Worm (Caenorhabditis elegans): ENCODE results near the gene nhr-108.

The nhr-108 gene

ce11 chrV:15880033-15880432 is 44.2 kb downstream of the nhr-108 start:
- TF ChIP-seq lsy-2 (tag; optimal IDR thresholded peaks at IDR 0.05) = peak in 1 of 2 experiments; percentile 14
- peak; percentile 6 for TF ChIP-seq hlh-11 (tag; optimal IDR thresholded peaks at IDR 0.05)
- peak; percentile 55 for TF ChIP-seq dve-1 (tag; optimal IDR thresholded peaks at IDR 0.05; ENCODE audit: insufficient read depth)
- no peak for TF ChIP-seq tra-1 (GFP tag; IDR thresholded peaks at IDR 0.05)
- TF ChIP-seq dmd-6 (GFP tag; IDR thresholded peaks at IDR 0.05) = peak; percentile 82
- no peak for TF ChIP-seq hif-1 (tag; optimal IDR thresholded peaks at IDR 0.05)
- TF ChIP-seq lin-15B (tag; optimal IDR thresholded peaks at IDR 0.05) = no peak
- TF ChIP-seq pqm-1 (tag; optimal IDR thresholded peaks at IDR 0.05) = peak; percentile 59
- peak; percentile 81 for TF ChIP-seq nhr-28 (tag; optimal IDR thresholded peaks at IDR 0.05)
- no peak for TF ChIP-seq daf-16 (GFP tag; optimal IDR thresholded peaks at IDR 0.05)
- peak; percentile 26 for TF ChIP-seq daf-16 (tag; optimal IDR thresholded peaks at IDR 0.05)
- peak in 1 of 2 experiments; percentile 36 for TF ChIP-seq mdl-1 (tag; optimal IDR thresholded peaks at IDR 0.05)
- TF ChIP-seq zip-11 (GFP tag; IDR thresholded peaks at IDR 0.05) = no peak
- TF ChIP-seq egl-27 (tag; optimal IDR thresholded peaks at IDR 0.05) = no peak
- peak; percentile 16 for TF ChIP-seq mep-1 (tag; optimal IDR thresholded peaks at IDR 0.05)
- TF ChIP-seq hlh-30 (tag; optimal IDR thresholded peaks at IDR 0.05; ENCODE audit: insufficient read depth) = peak; percentile 40
- TF ChIP-seq unc-130 (GFP tag; optimal IDR thresholded peaks at IDR 0.05) = no peak
- TF ChIP-seq nhr-102 (tag; optimal IDR thresholded peaks at IDR 0.05) = no peak

ce11 chrV:15879508-15879907 is 44.8 kb downstream of the nhr-108 start, which contains the start of gene nhr-84:
TSS of gene nhr-84 (minus strand) at chrV:15879608.
- TF ChIP-seq Y48G9A.11 (GFP tag; IDR thresholded peaks at IDR 0.05) (no peak), dmd-8 (GFP tag; IDR thresholded peaks at IDR 0.05) (no peak), ceh-62 (tag; optimal IDR thresholded peaks at IDR 0.05) (no peak), fos-1 (tag; optimal IDR thresholded peaks at IDR 0.05) (no peak), nhr-237 (tag; optimal IDR thresholded peaks at IDR 0.05) (no peak), F49E8.2 (tag; optimal IDR thresholded peaks at IDR 0.05; ENCODE audit: borderline replicate concordance) (no peak), nhr-42 (GFP tag; IDR thresholded peaks at IDR 0.05) (no peak), madf-5 (GFP tag; IDR thresholded peaks at IDR 0.05) (no peak), php-3 (GFP tag; IDR thresholded peaks at IDR 0.05) (no peak), sdz-12 (GFP tag; optimal IDR thresholded peaks at IDR 0.05) (no peak), snpc-4 (tag; optimal IDR thresholded peaks at IDR 0.05) (no peak), unc-130 (GFP tag; optimal IDR thresholded peaks at IDR 0.05) (no peak), Y105C5A.15 (GFP tag; IDR thresholded peaks at IDR 0.05) (no peak), unc-39 (tag; optimal IDR thresholded peaks at IDR 0.05) (no peak), zfp-2 (tag; optimal IDR thresholded peaks at IDR 0.05) (no peak), lin-39 (tag; optimal IDR thresholded peaks at IDR 0.05) (no peak), hlh-30 (tag; optimal IDR thresholded peaks at IDR 0.05; ENCODE audit: insufficient read depth) (no peak), dmd-6 (GFP tag; IDR thresholded peaks at IDR 0.05) (no peak), aly-2 (tag; optimal IDR thresholded peaks at IDR 0.05) (no peak)

- TF ChIP-seq dve-1 (tag; optimal IDR thresholded peaks at IDR 0.05; ENCODE audit: insufficient read depth) (peak; percentile 2), T26A8.4 (GFP tag; IDR thresholded peaks at IDR 0.05) (0 out of 2 replicates have a peak, but pooled peaks have one; percentile 26), ctbp-1 (GFP tag; IDR thresholded peaks at IDR 0.05) (no peak)
Measured at ce11 chrV:15876308-15876707, 48.0 kb downstream of the nhr-108 start, which contains the start of gene nhr-102. TSS of gene nhr-102 (minus strand) at chrV:15876408.

- TF ChIP-seq vab-7 (GFP tag; IDR thresholded peaks at IDR 0.05) (peak; percentile 99), nhr-11 (tag; optimal IDR thresholded peaks at IDR 0.05) (peak; percentile 54), ceh-44 (GFP tag; IDR thresholded peaks at IDR 0.05) (peak; percentile 97), zag-1 (tag; optimal IDR thresholded peaks at IDR 0.05) (no peak), F10B5.3 (tag; optimal IDR thresholded peaks at IDR 0.05) (peak; percentile 79), sdz-12 (GFP tag; optimal IDR thresholded peaks at IDR 0.05) (peak; percentile 97), aly-2 (tag; optimal IDR thresholded peaks at IDR 0.05) (peak; percentile 74), daf-19 (GFP tag; conservative IDR thresholded peaks at IDR 0.05) (peak; percentile 96), php-3 (GFP tag; IDR thresholded peaks at IDR 0.05) (peak; percentile 91), D1046.2 (GFP tag; IDR thresholded peaks at IDR 0.05) (peak; percentile 96), Y5F2A.4 (GFP tag; optimal IDR thresholded peaks at IDR 0.05) (peak; percentile 93), Y75B8A.6 (GFP tag; IDR thresholded peaks at IDR 0.05) (peak; percentile 97), dmd-6 (GFP tag; IDR thresholded peaks at IDR 0.05) (peak; percentile 89), T26A8.4 (GFP tag; IDR thresholded peaks at IDR 0.05) (peak; percentile 94), nhr-28 (tag; optimal IDR thresholded peaks at IDR 0.05) (peak; percentile 52), T20F7.1 (GFP tag; optimal IDR thresholded peaks at IDR 0.05) (peak; percentile 77), lin-13 (GFP tag; optimal IDR thresholded peaks at IDR 0.05) (peak; percentile 47)
Measured at ce11 chrV:15873762-15874161, 50.5 kb downstream of the nhr-108 start.

Measured in whole organism, L4 larva.